Fruit fly (Drosophila melanogaster): ENCODE results near the gene CG9692.
A peak's percentile ranks its signal among the peaks of the same experiment; 100 is the strongest.

dm6 chr3L:16711430-16712228 is 6.9 kb downstream of the CG9692 start, which contains the start of the genes CG43954, Lasp and Dab:
- TF ChIP-seq CG8478 (optimal IDR thresholded peaks at IDR 0.05) (no peak), CTCF (optimal IDR thresholded peaks at IDR 0.05) (peak; percentile 95 to 96)

Data from S2 (cell line).